Fruit fly (Drosophila melanogaster) whole organism, wandering third instar larva: ENCODE results near the gene FucTA.

ENCODE experiments used
- Abd-B ChIP-seq: fragments of >200 bp; optimal IDR thresholded peaks from 2 replicates; lab custom pipeline; 2017; ENCODE audit warnings: missing biosample characterization, missing genetic modification characterization
- CG32264 ChIP-seq: fragments of 200-800 bp; sonication (Bioruptor generic); optimal IDR thresholded peaks from 2 replicates; lab custom pipeline; 2016; ENCODE audit warnings: missing biosample characterization, missing genetic modification characterization
- CG9705 ChIP-seq: fragments of 200-800 bp; sonication (Bioruptor generic); optimal IDR thresholded peaks from 2 replicates; lab custom pipeline; 2018; ENCODE audit warnings: missing biosample characterization, mild to moderate bottlenecking, missing genetic modification characterization
- CrebA ChIP-seq: fragments of 200-800 bp; sonication (Bioruptor generic); optimal IDR thresholded peaks from 2 replicates; lab custom pipeline; 2016; ENCODE audit warnings: missing biosample characterization, mild to moderate bottlenecking, missing genetic modification characterization, borderline replicate concordance
- Dfd ChIP-seq: fragments of >200 bp; optimal IDR thresholded peaks from 2 replicates; lab custom pipeline; 2017; ENCODE audit warnings: missing biosample characterization, missing genetic modification characterization
- Dif ChIP-seq: fragments of 200-275, 200-300 bp; sonication (Bioruptor generic); optimal IDR thresholded peaks from 2 replicates; lab custom pipeline; 2018; ENCODE audit warnings: missing biosample characterization, missing genetic modification characterization; ENCODE audit not compliant: partially characterized antibody
- GATAd ChIP-seq: sonication (Bioruptor generic); optimal IDR thresholded peaks from 2 replicates; lab custom pipeline; 2016; ENCODE audit warnings: missing biosample characterization, missing genetic modification characterization
- HLH106 ChIP-seq: fragments of 200-800 bp; optimal IDR thresholded peaks from 3 replicates; lab custom pipeline; 2019; ENCODE audit warnings: missing biosample characterization, mild to moderate bottlenecking, missing genetic modification characterization, moderate library complexity
- Hnf4 ChIP-seq: fragments of 200-800 bp; sonication (Bioruptor generic); optimal IDR thresholded peaks from 2 replicates; lab custom pipeline; 2016; ENCODE audit warnings: missing biosample characterization, mild to moderate bottlenecking, missing genetic modification characterization
- Hr78 ChIP-seq: fragments of >200 bp; optimal IDR thresholded peaks from 2 replicates; lab custom pipeline; 2017; ENCODE audit warnings: missing biosample characterization, missing genetic modification characterization
- Hr83 ChIP-seq: fragments of 200-300 bp; sonication (Bioruptor generic); optimal IDR thresholded peaks from 2 replicates; lab custom pipeline; 2016; ENCODE audit warnings: missing biosample characterization, mild to moderate bottlenecking, missing genetic modification characterization, moderate library complexity; ENCODE audit not compliant: poor library complexity, severe bottlenecking
- Jra ChIP-seq: sonication (Bioruptor generic); optimal IDR thresholded peaks from 2 replicates; lab custom pipeline; 2016; ENCODE audit warnings: missing biosample characterization, missing genetic modification characterization
- Mio ChIP-seq: sonication (Bioruptor generic); optimal IDR thresholded peaks from 2 replicates; lab custom pipeline; 2016; ENCODE audit warnings: missing biosample characterization, missing genetic modification characterization
- Myc ChIP-seq: fragments of >200 bp; optimal IDR thresholded peaks from 2 replicates; lab custom pipeline; 2017
- N ChIP-seq: fragments of >200 bp; optimal IDR thresholded peaks from 2 replicates; lab custom pipeline; 2018; ENCODE audit warnings: missing biosample characterization, missing external identifiers, missing genetic modification characterization
- OdsH ChIP-seq: fragments of 200-800 bp; sonication (Bioruptor generic); optimal IDR thresholded peaks from 2 replicates; lab custom pipeline; 2016; ENCODE audit warnings: missing biosample characterization, mild to moderate bottlenecking, missing genetic modification characterization
- Rel ChIP-seq, 2 experiments: fragments of 200-800 bp; sonication (Bioruptor generic) in 1 of 2; optimal IDR thresholded peaks; 2 replicates in 1 of 2; 3 replicates in 1 of 2; lab custom pipeline; 2016 to 2019; ENCODE audit warnings: mild to moderate bottlenecking in 2 of 2, missing biosample characterization in 2 of 2, missing genetic modification characterization in 2 of 2, moderate library complexity in 1 of 2
- Sp1 ChIP-seq: fragments of 200-800 bp; sonication (Bioruptor generic); optimal IDR thresholded peaks from 3 replicates; lab custom pipeline; 2019; ENCODE audit warnings: missing biosample characterization, mild to moderate bottlenecking, missing genetic modification characterization, moderate library complexity
- Vsx2 ChIP-seq: fragments of 200-300, 225-300 bp; sonication (Bioruptor generic); optimal IDR thresholded peaks from 2 replicates; lab custom pipeline; 2018; ENCODE audit warnings: missing biosample characterization, missing genetic modification characterization; ENCODE audit not compliant: partially characterized antibody
- br ChIP-seq: fragments of 200-800 bp; sonication (Bioruptor generic); optimal IDR thresholded peaks from 2 replicates; lab custom pipeline; 2016; ENCODE audit warnings: missing biosample characterization, missing genetic modification characterization
- brk ChIP-seq: fragments of 200-800 bp; sonication (Bioruptor generic); optimal IDR thresholded peaks from 2 replicates; lab custom pipeline; 2016; ENCODE audit warnings: missing biosample characterization, mild to moderate bottlenecking, missing genetic modification characterization
- dmrt93B ChIP-seq: fragments of 200-800 bp; sonication (Bioruptor generic); optimal IDR thresholded peaks from 2 replicates; lab custom pipeline; 2018; ENCODE audit warnings: missing biosample characterization, mild to moderate bottlenecking, missing genetic modification characterization
- dsf ChIP-seq: sonication (Bioruptor generic); optimal IDR thresholded peaks from 2 replicates; lab custom pipeline; 2016; ENCODE audit warnings: missing biosample characterization, missing genetic modification characterization, borderline replicate concordance
- ey ChIP-seq: fragments of 200-800 bp; sonication (Bioruptor generic); optimal IDR thresholded peaks from 2 replicates; lab custom pipeline; 2016; ENCODE audit warnings: missing biosample characterization, missing genetic modification characterization
- foxo ChIP-seq, 2 experiments: fragments of 200-800 bp; sonication (Bioruptor generic); optimal IDR thresholded peaks; 2 replicates in 1 of 2; 3 replicates in 1 of 2; lab custom pipeline; 2016 to 2017; ENCODE audit warnings: missing biosample characterization in 2 of 2, missing genetic modification characterization in 2 of 2
- fru ChIP-seq: fragments of 200-800 bp; sonication (Bioruptor generic); optimal IDR thresholded peaks from 3 replicates; lab custom pipeline; 2016; ENCODE audit warnings: missing biosample characterization, mild to moderate bottlenecking, missing genetic modification characterization
- h ChIP-seq: fragments of 200-800 bp; sonication (Bioruptor generic); optimal IDR thresholded peaks from 3 replicates; lab custom pipeline; 2016; ENCODE audit warnings: missing biosample characterization, mild to moderate bottlenecking, missing genetic modification characterization
- jim ChIP-seq: fragments of 175-275, 200-325 bp; sonication (Bioruptor generic); optimal IDR thresholded peaks from 2 replicates; lab custom pipeline; 2016; ENCODE audit warnings: missing biosample characterization, mild to moderate bottlenecking, missing genetic modification characterization
- lola ChIP-seq: fragments of >200 bp; optimal IDR thresholded peaks from 2 replicates; lab custom pipeline; 2017; ENCODE audit warnings: missing biosample characterization, missing genetic modification characterization
- pan ChIP-seq: fragments of >200 bp; optimal IDR thresholded peaks from 2 replicates; lab custom pipeline; 2017
- psq ChIP-seq: fragments of 200-800 bp; sonication (Bioruptor generic); optimal IDR thresholded peaks from 3 replicates; lab custom pipeline; 2017; ENCODE audit warnings: missing biosample characterization, mild to moderate bottlenecking, missing genetic modification characterization, moderate library complexity
- rgr ChIP-seq: fragments of 200-800 bp; sonication (Bioruptor generic); optimal IDR thresholded peaks from 3 replicates; lab custom pipeline; 2016; ENCODE audit warnings: missing biosample characterization, mild to moderate bottlenecking, missing genetic modification characterization
- sage ChIP-seq: fragments of 200-800 bp; sonication (Bioruptor generic); optimal IDR thresholded peaks from 2 replicates; lab custom pipeline; 2016; ENCODE audit warnings: missing biosample characterization, mild to moderate bottlenecking, missing genetic modification characterization
- sv ChIP-seq: fragments of 200-800 bp; sonication (Bioruptor generic); optimal IDR thresholded peaks from 3 replicates; lab custom pipeline; 2016; ENCODE audit warnings: missing biosample characterization, missing genetic modification characterization
- tai ChIP-seq: sonication (Bioruptor generic); optimal IDR thresholded peaks from 2 replicates; lab custom pipeline; 2016; ENCODE audit warnings: missing biosample characterization, missing genetic modification characterization
- usp ChIP-seq: fragments of >200 bp; optimal IDR thresholded peaks from 2 replicates; lab custom pipeline; 2017; ENCODE audit warnings: missing biosample characterization, missing genetic modification characterization
- woc ChIP-seq: sonication (Bioruptor generic); optimal IDR thresholded peaks from 2 replicates; lab custom pipeline; 2016; ENCODE audit warnings: missing biosample characterization, mild to moderate bottlenecking, missing genetic modification characterization

Gene FucTA

dm6 chr3L:15125717-15126116 lies 21.2 kb upstream of the FucTA start:
- TF ChIP-seq sv (GFP tag; lab: Kevin White, UChicago) (no peak), jim (GFP tag; lab: Kevin White, UChicago) (no peak), CG9705 (GFP tag; lab: Kevin White, UChicago) (no peak), lola (no peak), h (no peak), N (GFP tag; lab: Kevin White, UChicago) (no peak), tai (no peak), Rel (GFP tag; optimal IDR thresholded peaks at IDR 0.05; lab: Kevin White, UChicago) (no peak), Rel (tag; optimal IDR thresholded peaks at IDR 0.05; lab: Kevin White, UChicago) (no peak), Dif (GFP tag; lab: Kevin White, UChicago) (no peak), sage (no peak), Jra (GFP tag; lab: Kevin White, UChicago) (no peak), psq (GFP tag; lab: Kevin White, UChicago) (no peak), fru (GFP tag; lab: Kevin White, UChicago) (no peak), Mio (GFP tag; lab: Kevin White, UChicago) (no peak), Vsx2 (GFP tag; lab: Kevin White, UChicago) (no peak), dsf (no peak), foxo (GFP tag; optimal IDR thresholded peaks at IDR 0.05; lab: Kevin White, UChicago) (no peak), pan (lab: Kevin White, UChicago) (no peak), Dfd (no peak), Abd-B (GFP tag; lab: Kevin White, UChicago) (no peak)

- TF ChIP-seq Rel (GFP tag; optimal IDR thresholded peaks at IDR 0.05; lab: Kevin White, UChicago) (no peak), Rel (tag; optimal IDR thresholded peaks at IDR 0.05; lab: Kevin White, UChicago) (no peak), br (no peak), tai (no peak), GATAd (GFP tag; lab: Kevin White, UChicago) (no peak), sage (no peak), fru (GFP tag; lab: Kevin White, UChicago) (no peak), HLH106 (tag; lab: Kevin White, UChicago) (no peak), CrebA (no peak), N (GFP tag; lab: Kevin White, UChicago) (no peak), Hr83 (GFP tag; lab: Kevin White, UChicago) (no peak), Hr78 (no peak), Mio (GFP tag; lab: Kevin White, UChicago) (no peak), Vsx2 (GFP tag; lab: Kevin White, UChicago) (no peak), Myc (lab: Kevin White, UChicago) (no peak), sv (GFP tag; lab: Kevin White, UChicago) (no peak), usp (GFP tag; lab: Kevin White, UChicago) (no peak), jim (GFP tag; lab: Kevin White, UChicago) (no peak), psq (GFP tag; lab: Kevin White, UChicago) (no peak), OdsH (GFP tag; lab: Kevin White, UChicago) (no peak)
- TF ChIP-seq, all 38 proteins: peak for 0
Observed at dm6 chr3L:15131278-15131677, 15.7 kb upstream of the FucTA start, which contains the start of gene CG13457. CG13457 (minus strand) TSS chr3L:15131378.

- TF ChIP-seq Mio (GFP tag; lab: Kevin White, UChicago), result peak; percentile 66
- no peak for TF ChIP-seq Hr78
- peak; percentile 91 for TF ChIP-seq dmrt93B (GFP tag; lab: Kevin White, UChicago)
- TF ChIP-seq Rel (GFP tag; optimal IDR thresholded peaks at IDR 0.05; lab: Kevin White, UChicago), result peak; percentile 72
- peak; percentile 86 for TF ChIP-seq Rel (tag; optimal IDR thresholded peaks at IDR 0.05; lab: Kevin White, UChicago)
- TF ChIP-seq Myc (lab: Kevin White, UChicago), result no peak
- TF ChIP-seq Abd-B (GFP tag; lab: Kevin White, UChicago), result no peak
- TF ChIP-seq fru (GFP tag; lab: Kevin White, UChicago), result peak; percentile 98
- peak; percentile 91 for TF ChIP-seq OdsH (GFP tag; lab: Kevin White, UChicago)
- TF ChIP-seq psq (GFP tag; lab: Kevin White, UChicago), result peak; percentile 90
- peak; percentile 97 for TF ChIP-seq Sp1 (GFP tag; lab: Kevin White, UChicago)
- TF ChIP-seq br, result peak; percentile 98
- TF ChIP-seq sv (GFP tag; lab: Kevin White, UChicago), result peak; percentile 86
- no peak for TF ChIP-seq Dif (GFP tag; lab: Kevin White, UChicago)
- TF ChIP-seq brk (GFP tag; lab: Kevin White, UChicago), result no peak
- TF ChIP-seq Dfd, result no peak
- peak; percentile 88 for TF ChIP-seq Hnf4 (GFP tag; lab: Kevin White, UChicago)
- peak; percentile 95 for TF ChIP-seq ey
- TF ChIP-seq foxo (GFP tag; optimal IDR thresholded peaks at IDR 0.05; lab: Kevin White, UChicago), result peak; percentile 72 to 96
- peak; percentile 96 for TF ChIP-seq rgr (GFP tag; lab: Kevin White, UChicago)
- TF ChIP-seq lola, result no peak
- peak; percentile 87 for TF ChIP-seq dsf
- TF ChIP-seq CG32264 (GFP tag; lab: Kevin White, UChicago), result peak; percentile 93
- TF ChIP-seq CG9705 (GFP tag; lab: Kevin White, UChicago), result peak; percentile 96
- TF ChIP-seq usp (GFP tag; lab: Kevin White, UChicago), result no peak
- TF ChIP-seq h, result peak; percentile 97
- TF ChIP-seq HLH106 (tag; lab: Kevin White, UChicago), result peak; percentile 96
- peak; percentile 72 for TF ChIP-seq GATAd (GFP tag; lab: Kevin White, UChicago)
- peak; percentile 89 for TF ChIP-seq woc (GFP tag; lab: Kevin White, UChicago)
- no peak for TF ChIP-seq CrebA
- TF ChIP-seq Hr83 (GFP tag; lab: Kevin White, UChicago), result peak; percentile 31
Observed at dm6 chr3L:15136659-15137572, 10.0 kb upstream of the FucTA start, which contains the start of gene CG12316. CG12316 (minus strand) TSS chr3L:15136934.
